Worm (Caenorhabditis elegans): Measurements from ENCODE around the gene C16A11.2.

Gene C16A11.2

ce11 chrII:4194127-4194526 is 43.9 kb upstream of the C16A11.2 start, which contains the start of gene mth-2 (continued):
- TF ChIP-seq C04F5.9 (tag; optimal IDR thresholded peaks at IDR 0.05), result no peak
- no peak for TF ChIP-seq zag-1 (tag; optimal IDR thresholded peaks at IDR 0.05)
- TF ChIP-seq pqm-1 (tag; optimal IDR thresholded peaks at IDR 0.05), result peak; percentile 22
- TF ChIP-seq hlh-17 (GFP tag; optimal IDR thresholded peaks at IDR 0.05; ENCODE audit: borderline replicate concordance), result no peak
- TF ChIP-seq ceh-90 (tag; optimal IDR thresholded peaks at IDR 0.05), result no peak
- TF ChIP-seq ceh-88 (GFP tag; IDR thresholded peaks at IDR 0.05), result no peak

- TF ChIP-seq nhr-85 (tag), result peak; percentile 95
Observed at ce11 chrII:4202633-4203032, 35.4 kb upstream of the C16A11.2 start.

ce11 chrII:4203729-4204184 is 34.2 kb upstream of the C16A11.2 start, which contains the start of gene mth-1:
mth-1 (minus strand) TSS chrII:4203779.
- TF ChIP-seq xbp-1 (tag; optimal IDR thresholded peaks at IDR 0.05), result no peak
- TF ChIP-seq efl-1 (optimal IDR thresholded peaks at IDR 0.05), result no peak
- peak in 1 of 2 experiments; percentile 40 for TF ChIP-seq efl-1 (GFP tag; optimal IDR thresholded peaks at IDR 0.05 in 1 of 2)
- TF ChIP-seq efl-3 (GFP tag; optimal IDR thresholded peaks at IDR 0.05), result no peak
- TF ChIP-seq ceh-63 (GFP tag; optimal IDR thresholded peaks at IDR 0.05), result no peak
- no peak for TF ChIP-seq aly-2 (tag; optimal IDR thresholded peaks at IDR 0.05)
- no peak for TF ChIP-seq Y116A8C.19 (tag; optimal IDR thresholded peaks at IDR 0.05; ENCODE audit: borderline replicate concordance)
- TF ChIP-seq elt-2 (tag; optimal IDR thresholded peaks at IDR 0.05), result peak; percentile 97
- TF ChIP-seq C34B4.2 (tag; optimal IDR thresholded peaks at IDR 0.05), result no peak
- no peak for TF ChIP-seq dsc-1 (tag; optimal IDR thresholded peaks at IDR 0.05)
- TF ChIP-seq dpl-1 (GFP tag; optimal IDR thresholded peaks at IDR 0.05), result no peak

ce11 chrII:4209071-4209747 is 28.8 kb upstream of the C16A11.2 start, which contains the start of gene F31D5.6:
F31D5.6 (plus strand) TSS chrII:4209697.
- TF ChIP-seq zip-4 (GFP tag; optimal IDR thresholded peaks at IDR 0.05) (no peak), nhr-19 (GFP tag; conservative IDR thresholded peaks at IDR 0.05) (no peak), nhr-20 (tag; optimal IDR thresholded peaks at IDR 0.05) (no peak), snpc-4 (tag; optimal IDR thresholded peaks at IDR 0.05) (no peak), snu-23 (GFP tag; optimal IDR thresholded peaks at IDR 0.05) (no peak), unc-30 (tag; optimal IDR thresholded peaks at IDR 0.05) (no peak), ets-5 (GFP tag; IDR thresholded peaks at IDR 0.05) (no peak), lin-39 (tag; optimal IDR thresholded peaks at IDR 0.05) (no peak), ceh-90 (tag; optimal IDR thresholded peaks at IDR 0.05) (no peak), C16A3.4 (tag; optimal IDR thresholded peaks at IDR 0.05) (no peak), C04F5.9 (tag; optimal IDR thresholded peaks at IDR 0.05) (no peak), pax-3 (tag; optimal IDR thresholded peaks at IDR 0.05) (no peak), lir-3 (tag; optimal IDR thresholded peaks at IDR 0.05; ENCODE audit: poor library complexity) (no peak), lsy-2 (tag; optimal IDR thresholded peaks at IDR 0.05) (no peak), hlh-4 (tag; optimal IDR thresholded peaks at IDR 0.05) (no peak)

- TF ChIP-seq nhr-47 (tag; optimal IDR thresholded peaks at IDR 0.05) (no peak), unc-86 (tag; optimal IDR thresholded peaks at IDR 0.05) (no peak), sup-37 (GFP tag; optimal IDR thresholded peaks at IDR 0.05) (no peak), lir-3 (tag; optimal IDR thresholded peaks at IDR 0.05; ENCODE audit: poor library complexity) (no peak), C16A3.4 (tag; optimal IDR thresholded peaks at IDR 0.05) (no peak), nhr-84 (tag; optimal IDR thresholded peaks at IDR 0.05) (no peak), nhr-11 (tag; optimal IDR thresholded peaks at IDR 0.05) (no peak)
Observed at ce11 chrII:4211113-4211512, 26.9 kb upstream of the C16A11.2 start, which contains the start of gene F31D5.7. F31D5.7 (plus strand) TSS chrII:4211413.

Measured in whole organism, L1 larva.